Worm (Caenorhabditis elegans) whole organism, early embryonic: Measurements from ENCODE around the gene mrck-1.

ENCODE experiments used
- ceh-36 ChIP-seq: sonication (generic microtip); optimal IDR thresholded peaks from 2 replicates; lab custom pipeline; 2016; ENCODE audit warnings: missing genetic modification characterization, inconsistent platforms, missing compliant biosample characterization
- tbx-37 ChIP-seq: fragments of 200-800 bp; sonication (Bioruptor generic); conservative IDR thresholded peaks from 2 replicates; pipeline ENCODE4 v1.3.6; 2022; ENCODE audit warnings: missing genetic modification reagents, missing genetic modification characterization, missing compliant biosample characterization

DNA sequence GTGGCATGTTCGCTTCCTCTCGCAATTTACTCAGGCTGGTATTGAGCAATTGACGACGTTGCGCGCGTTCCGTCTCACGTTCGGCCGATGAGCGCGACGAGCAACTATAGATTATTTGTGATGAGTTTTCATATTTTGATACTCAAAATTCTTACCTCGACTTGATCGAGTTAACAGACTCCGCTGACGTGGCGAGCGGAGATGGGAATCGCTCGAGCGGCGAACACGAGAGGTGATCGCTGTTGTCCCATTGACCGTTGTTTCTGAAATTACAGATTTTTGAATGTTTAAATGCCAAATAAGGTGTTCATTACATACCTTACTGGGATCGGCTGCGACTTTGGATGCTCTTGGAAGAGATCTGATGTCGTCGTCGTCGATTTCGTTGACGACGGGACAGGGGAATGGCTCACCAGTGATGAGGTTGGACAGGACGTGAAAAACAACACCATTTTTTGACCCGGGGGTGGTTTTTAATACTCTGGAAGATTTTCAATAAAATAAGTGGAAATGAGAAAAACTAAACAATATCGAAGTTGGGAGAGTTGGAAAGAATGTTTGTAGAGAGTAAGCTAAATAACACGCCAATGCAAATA is 40.5 kb downstream of the mrck-1 start, which contains the start of gene W06H8.6:
- TF ChIP-seq ceh-36 (tag; lab: Kevin White, UChicago) (no peak), tbx-37 (GFP tag; lab: Robert Waterston, UW) (no peak)
